Fruit fly (Drosophila melanogaster): ENCODE measurements around the gene CG5381.

- TF ChIP-seq Hr4 (GFP tag; optimal IDR thresholded peaks at IDR 0.05) (no peak), Blimp-1 (GFP tag; optimal IDR thresholded peaks at IDR 0.05) (no peak), OdsH (GFP tag; optimal IDR thresholded peaks at IDR 0.05) (no peak), CG10669 (GFP tag; optimal IDR thresholded peaks at IDR 0.05) (no peak), CG32006 (GFP tag; optimal IDR thresholded peaks at IDR 0.05) (no peak), fd59A (GFP tag; optimal IDR thresholded peaks at IDR 0.05) (no peak), CG16779 (tag; optimal IDR thresholded peaks at IDR 0.05) (no peak), Lpt (GFP tag; optimal IDR thresholded peaks at IDR 0.05) (no peak), dsx (GFP tag; optimal IDR thresholded peaks at IDR 0.05; ENCODE audit: poor library complexity, severe bottlenecking) (peak; percentile 51), Eip78C (GFP tag) (peak; percentile 42), topi (GFP tag; optimal IDR thresholded peaks at IDR 0.05) (no peak), spab (GFP tag; optimal IDR thresholded peaks at IDR 0.05) (no peak), Hr39 (GFP tag; optimal IDR thresholded peaks at IDR 0.05) (no peak)
These were observed 41.3 kb upstream of the CG5381 start, which contains the start of gene lft for dm6 chr2L:10364229-10364628.

Measured in whole organism, prepupa.